Fruit fly (Drosophila melanogaster) whole organism, embryonic: ENCODE data around the gene tup.

Source experiments
- Ada2b ChIP-seq: fragments of 200-800 bp; sonication (Bioruptor generic); IDR thresholded peaks from 2 replicates; pipeline ENCODE4 v1.3.6; 2022; ENCODE audit warnings: missing biosample characterization, missing genetic modification characterization
- Blimp-1 ChIP-seq: fragments of 200-800 bp; sonication (Bioruptor generic); optimal IDR thresholded peaks from 3 replicates; lab custom pipeline; 2018; ENCODE audit warnings: missing biosample characterization, missing genetic modification characterization, mild to moderate bottlenecking, moderate library complexity, missing genetic modification reagents
- CG1024 ChIP-seq: fragments of 200-800 bp; sonication (Bioruptor generic); IDR thresholded peaks from 2 replicates; pipeline ENCODE4 v1.3.6; 2022; ENCODE audit warnings: missing biosample characterization, missing genetic modification characterization
- CG10274 ChIP-seq: fragments of 200-800 bp; sonication (Bioruptor generic); optimal IDR thresholded peaks from 3 replicates; lab custom pipeline; 2017; ENCODE audit warnings: missing biosample characterization, mild to moderate bottlenecking, missing genetic modification characterization
- CG11723 ChIP-seq: fragments of 200-800 bp; sonication (Bioruptor generic); optimal IDR thresholded peaks from 2 replicates; lab custom pipeline; 2017; ENCODE audit warnings: missing biosample characterization, mild to moderate bottlenecking, missing genetic modification characterization
- CG1233 ChIP-seq: fragments of 200-800 bp; sonication (Bioruptor generic); optimal IDR thresholded peaks from 4 replicates; lab custom pipeline; 2018; ENCODE audit warnings: missing biosample characterization, mild to moderate bottlenecking, missing genetic modification characterization
- CG12769 ChIP-seq: fragments of 200-800 bp; sonication (Bioruptor generic); optimal IDR thresholded peaks from 2 replicates; lab custom pipeline; 2019; ENCODE audit warnings: missing biosample characterization, mild to moderate bottlenecking, missing genetic modification characterization, moderate library complexity
- CG12942 ChIP-seq: fragments of 200-800 bp; sonication (Bioruptor generic); optimal IDR thresholded peaks from 3 replicates; lab custom pipeline; 2016; ENCODE audit warnings: missing biosample characterization, missing genetic modification characterization
- CG1529 ChIP-seq: fragments of 200-800 bp; sonication (Bioruptor generic); optimal IDR thresholded peaks from 3 replicates; lab custom pipeline; 2018; ENCODE audit warnings: missing biosample characterization, missing genetic modification characterization
- CG16813 ChIP-seq: fragments of 200-800 bp; sonication (Bioruptor generic); IDR thresholded peaks from 3 replicates; pipeline ENCODE4 v1.3.6; 2022; ENCODE audit warnings: missing biosample characterization, missing genetic modification characterization; ENCODE audit not compliant: partially characterized antibody
- CG16815 ChIP-seq: fragments of 200-800 bp; sonication (Bioruptor generic); optimal IDR thresholded peaks from 3 replicates; lab custom pipeline; 2017; ENCODE audit warnings: missing biosample characterization, mild to moderate bottlenecking, missing genetic modification characterization
- CG2129 ChIP-seq: fragments of 200-800 bp; sonication (Bioruptor generic); IDR thresholded peaks from 2 replicates; pipeline ENCODE4 v1.3.6; 2022; ENCODE audit warnings: missing biosample characterization, missing genetic modification characterization; ENCODE audit not compliant: partially characterized antibody
- CG2889 ChIP-seq: fragments of 200-800 bp; sonication (Bioruptor generic); IDR thresholded peaks from 3 replicates; pipeline ENCODE4 v1.3.6; 2022; ENCODE audit warnings: missing biosample characterization, missing genetic modification characterization
- CG33213 ChIP-seq: fragments of 200-800 bp; sonication (Bioruptor generic); optimal IDR thresholded peaks from 3 replicates; lab custom pipeline; 2016; ENCODE audit warnings: missing biosample characterization, missing genetic modification characterization
- CG34224 ChIP-seq: fragments of 200-800 bp; sonication (Bioruptor generic); IDR thresholded peaks from 3 replicates; pipeline ENCODE4 v1.3.6; 2022; ENCODE audit warnings: missing biosample characterization, missing genetic modification characterization; ENCODE audit not compliant: partially characterized antibody
- CG3726 ChIP-seq: fragments of 200-800 bp; sonication (Bioruptor generic); IDR thresholded peaks from 3 replicates; pipeline ENCODE4, ENCODE4 v1.3.6; 2022; ENCODE audit warnings: missing biosample characterization, missing genetic modification characterization
- CG3995 ChIP-seq: fragments of 200-800 bp; sonication (Bioruptor generic); optimal IDR thresholded peaks from 3 replicates; lab custom pipeline; 2016; ENCODE audit warnings: missing biosample characterization, missing genetic modification characterization
- CG6689 ChIP-seq: fragments of 200-800 bp; sonication (Bioruptor generic); IDR thresholded peaks from 2 replicates; pipeline ENCODE4 v1.3.6; 2022; ENCODE audit warnings: missing biosample characterization, missing genetic modification characterization
- CG6854 ChIP-seq: fragments of 200-800 bp; sonication (Bioruptor generic); optimal IDR thresholded peaks from 3 replicates; lab custom pipeline; 2017; ENCODE audit warnings: missing biosample characterization, mild to moderate bottlenecking, missing genetic modification characterization
- CG7963 ChIP-seq: fragments of 200-800 bp; sonication (Bioruptor generic); IDR thresholded peaks from 3 replicates; pipeline ENCODE4 v1.3.6; 2022; ENCODE audit warnings: missing biosample characterization, missing genetic modification characterization; ENCODE audit not compliant: partially characterized antibody
- CG8478 ChIP-seq: fragments of >200 bp; optimal IDR thresholded peaks from 2 replicates; lab custom pipeline; 2018
- CG9932 ChIP-seq: fragments of 200-800 bp; sonication (Bioruptor generic); IDR thresholded peaks from 2 replicates; pipeline ENCODE4 v1.3.6; 2022; ENCODE audit warnings: missing biosample characterization, missing genetic modification characterization
- CHES-1-like ChIP-seq: fragments of 200-800 bp; sonication (Bioruptor generic); optimal IDR thresholded peaks from 2 replicates; lab custom pipeline; 2016; ENCODE audit warnings: missing biosample characterization, missing genetic modification characterization
- Dek ChIP-seq: fragments of 200-800 bp; sonication (Bioruptor generic); optimal IDR thresholded peaks from 3 replicates; lab custom pipeline; 2019; ENCODE audit warnings: missing biosample characterization, mild to moderate bottlenecking, missing genetic modification characterization, moderate library complexity
- Doc3 ChIP-seq: fragments of 200-800 bp; sonication (Bioruptor generic); IDR thresholded peaks from 3 replicates; pipeline ENCODE4 v1.3.6; 2022; ENCODE audit warnings: missing biosample characterization, missing genetic modification characterization; ENCODE audit not compliant: partially characterized antibody
- HmgD ChIP-seq: fragments of 200-800 bp; sonication (Bioruptor generic); optimal IDR thresholded peaks from 3 replicates; lab custom pipeline; 2016; ENCODE audit warnings: missing biosample characterization, missing genetic modification characterization
- Hr39 ChIP-seq: fragments of >200 bp; optimal IDR thresholded peaks from 2 replicates; lab custom pipeline; 2017
- Hr78 ChIP-seq, 2 experiments: fragments of 200-800 bp in 1 of 2; fragments of >200 bp in 1 of 2; sonication (Bioruptor generic) in 1 of 2; optimal IDR thresholded peaks; 2 replicates each; lab custom pipeline; 2017 to 2019; ENCODE audit warnings: missing biosample characterization in 2 of 2, missing genetic modification characterization in 2 of 2, mild to moderate bottlenecking in 1 of 2, moderate library complexity in 1 of 2
- Jarid2 ChIP-seq: fragments of 200-800 bp; sonication (Bioruptor generic); optimal IDR thresholded peaks from 3 replicates; lab custom pipeline; 2017; ENCODE audit warnings: mild to moderate bottlenecking, missing biosample characterization, missing genetic modification reagents, missing genetic modification characterization
- Kr ChIP-seq: fragments of 200-800 bp; sonication (Bioruptor generic); optimal IDR thresholded peaks from 2 replicates; lab custom pipeline; 2017; ENCODE audit warnings: missing biosample characterization, mild to moderate bottlenecking, missing genetic modification characterization
- Med ChIP-seq: fragments of 200-800 bp; sonication (Bioruptor generic); peaks from one replicate; lab custom pipeline; 2016; ENCODE audit warnings: missing biosample characterization, missing genetic modification characterization, mild to moderate bottlenecking, inconsistent platforms, moderate library complexity
- YL-1 ChIP-seq: fragments of 200-800 bp; sonication (Bioruptor generic); optimal IDR thresholded peaks from 3 replicates; lab custom pipeline; 2017; ENCODE audit warnings: missing biosample characterization, mild to moderate bottlenecking, missing genetic modification characterization
- abd-A ChIP-seq: fragments of 200-800 bp; sonication (Bioruptor generic); optimal IDR thresholded peaks from 3 replicates; lab custom pipeline; 2019; ENCODE audit warnings: missing biosample characterization, mild to moderate bottlenecking, missing genetic modification characterization, moderate library complexity
- ac ChIP-seq: fragments of 200-800 bp; sonication (Bioruptor generic); optimal IDR thresholded peaks from 3 replicates; lab custom pipeline; 2017; ENCODE audit warnings: missing biosample characterization, mild to moderate bottlenecking, missing genetic modification characterization
- az2 ChIP-seq: fragments of 200-800 bp; sonication (Bioruptor generic); optimal IDR thresholded peaks from 3 replicates; lab custom pipeline; 2016; ENCODE audit warnings: missing biosample characterization, missing genetic modification characterization
- bigmax ChIP-seq: fragments of 200-800 bp; sonication (Bioruptor generic); optimal IDR thresholded peaks from 2 replicates; lab custom pipeline; 2018; ENCODE audit warnings: missing biosample characterization, mild to moderate bottlenecking, missing genetic modification characterization
- caup ChIP-seq: fragments of 200-800 bp; sonication (Bioruptor generic); optimal IDR thresholded peaks from 3 replicates; lab custom pipeline; 2017; ENCODE audit warnings: missing biosample characterization, mild to moderate bottlenecking, missing genetic modification characterization, moderate library complexity; ENCODE audit not compliant: severe bottlenecking
- chm ChIP-seq: fragments of 200-800 bp; sonication (Bioruptor generic); IDR thresholded peaks from 2 replicates; pipeline ENCODE4 v1.3.6; 2022; ENCODE audit warnings: missing biosample characterization, missing genetic modification characterization
- chn ChIP-seq: fragments of 200-800 bp; sonication (Bioruptor generic); optimal IDR thresholded peaks from 2 replicates; lab custom pipeline; 2016; ENCODE audit warnings: missing biosample characterization, missing genetic modification characterization
- crol ChIP-seq: fragments of 200-800 bp; sonication (Bioruptor generic); IDR thresholded peaks from 2 replicates; pipeline ENCODE4 v1.3.6; 2022; ENCODE audit warnings: missing biosample characterization, missing genetic modification characterization
- crp ChIP-seq, 2 experiments: fragments of 200-800 bp; sonication (Bioruptor generic); optimal IDR thresholded peaks; 2 replicates in 1 of 2; 3 replicates in 1 of 2; lab custom pipeline; 2017; ENCODE audit warnings: missing biosample characterization in 2 of 2, missing genetic modification characterization in 2 of 2, mild to moderate bottlenecking in 1 of 2, moderate library complexity in 1 of 2
- dpn ChIP-seq, 2 experiments: fragments of 200-800 bp; sonication (Bioruptor generic); optimal IDR thresholded peaks; 3 replicates each; lab custom pipeline; 2016; ENCODE audit warnings: missing biosample characterization in 2 of 2, missing genetic modification characterization in 2 of 2
- gem ChIP-seq: fragments of 200-800 bp; sonication (Bioruptor generic); optimal IDR thresholded peaks from 2 replicates; lab custom pipeline; 2019; ENCODE audit warnings: missing biosample characterization, mild to moderate bottlenecking, missing genetic modification characterization, moderate library complexity
- insv ChIP-seq, 2 experiments: fragments of 200-800 bp; sonication (Bioruptor generic); optimal IDR thresholded peaks; 3 replicates each; lab custom pipeline; 2016 to 2018; ENCODE audit warnings: missing biosample characterization in 2 of 2, missing genetic modification characterization in 2 of 2
- mld ChIP-seq: fragments of 200-800 bp; sonication (Bioruptor generic); IDR thresholded peaks from 3 replicates; pipeline ENCODE4 v1.3.6; 2022; ENCODE audit warnings: missing biosample characterization, missing genetic modification characterization; ENCODE audit not compliant: partially characterized antibody
- pzg ChIP-seq: fragments of 200-800 bp; sonication (Bioruptor generic); optimal IDR thresholded peaks from 3 replicates; lab custom pipeline; 2018; ENCODE audit warnings: missing biosample characterization, mild to moderate bottlenecking, missing genetic modification characterization, moderate library complexity
- scrt ChIP-seq: fragments of 200-800 bp; sonication (Bioruptor generic); optimal IDR thresholded peaks from 2 replicates; lab custom pipeline; 2018; ENCODE audit warnings: missing biosample characterization, mild to moderate bottlenecking, missing genetic modification characterization, moderate library complexity
- sens ChIP-seq: fragments of 200-800 bp; sonication (Bioruptor generic); peaks from one replicate; lab custom pipeline; 2016; ENCODE audit warnings: missing biosample characterization, missing genetic modification characterization
- ssp ChIP-seq: fragments of 200-800 bp; sonication (Bioruptor generic); IDR thresholded peaks from 2 replicates; pipeline ENCODE4 v1.3.6; 2022; ENCODE audit warnings: missing biosample characterization, missing genetic modification characterization
- unpg ChIP-seq: fragments of 200-800 bp; sonication (Bioruptor generic); optimal IDR thresholded peaks from 3 replicates; lab custom pipeline; 2018; ENCODE audit warnings: missing biosample characterization, mild to moderate bottlenecking, missing genetic modification characterization, moderate library complexity

Gene tup

DNA sequence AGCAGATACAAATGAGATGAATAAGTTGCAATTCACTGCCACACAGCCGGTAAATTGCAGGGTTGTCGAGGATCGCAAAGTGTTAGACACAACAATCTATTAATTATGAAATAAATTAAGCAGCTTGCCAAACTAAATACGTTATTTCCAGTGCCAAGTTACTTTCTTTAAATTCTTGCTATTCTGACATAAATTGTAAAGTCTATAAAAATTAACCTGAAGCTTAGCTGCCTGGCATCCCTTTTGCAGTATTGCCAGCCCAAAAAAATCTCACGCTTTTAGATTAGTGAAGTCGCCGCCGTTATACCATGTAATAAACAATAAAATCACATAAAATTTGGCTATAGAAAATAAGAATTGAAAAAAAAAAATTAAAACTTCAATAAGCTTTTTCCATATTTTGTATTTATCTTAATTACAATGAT lies 23.4 kb downstream of the tup start (continued):
- no peak; the same call in 1 of the 2 replicates for TF ChIP-seq crol (GFP tag; lab: Robert Waterston, UW)
- no peak for TF ChIP-seq Hr78 (GFP tag; optimal IDR thresholded peaks at IDR 0.05; lab: Kevin White, UChicago)
- no peak for TF ChIP-seq Hr39
- TF ChIP-seq CG2889 (GFP tag; lab: Robert Waterston, UW), result peak; percentile 75
- TF ChIP-seq mld (GFP tag; lab: Robert Waterston, UW), result no peak
- TF ChIP-seq CG12942 (GFP tag; lab: Kevin White, UChicago), result peak; percentile 79
- TF ChIP-seq CG3995 (GFP tag; lab: Kevin White, UChicago), result peak; percentile 69
- peak; percentile 92 for TF ChIP-seq CG6689 (GFP tag; lab: Robert Waterston, UW)
- no peak for TF ChIP-seq CG34224 (GFP tag; lab: Robert Waterston, UW)
- no peak for TF ChIP-seq Kr
- TF ChIP-seq CG3726, result peak; percentile 81
- TF ChIP-seq ssp, result peak; percentile 72
- peak; percentile 16 for TF ChIP-seq ac (GFP tag; lab: Kevin White, UChicago)
- peak; percentile 81 for TF ChIP-seq CG1024 (GFP tag; lab: Robert Waterston, UW)
- TF ChIP-seq CG16813, result no peak
- TF ChIP-seq CG8478 (lab: Kevin White, UChicago), result no peak
- TF ChIP-seq CG10274, result peak; percentile 71
- TF ChIP-seq CG7963 (GFP tag; lab: Robert Waterston, UW), result no peak
- peak; percentile 60 for TF ChIP-seq Jarid2 (GFP tag; lab: Kevin White, UChicago)
- TF ChIP-seq CG2129 (GFP tag; lab: Robert Waterston, UW), result no peak
- peak; percentile 47 for TF ChIP-seq pzg (GFP tag; lab: Kevin White, UChicago)
- TF ChIP-seq HmgD (GFP tag; lab: Kevin White, UChicago), result peak; percentile 48
- TF ChIP-seq caup (GFP tag; lab: Kevin White, UChicago), result peak; percentile 83
- TF ChIP-seq Dek (tag; lab: Kevin White, UChicago), result peak; percentile 88
- peak; percentile 59 for TF ChIP-seq YL-1 (GFP tag; lab: Kevin White, UChicago)
- TF ChIP-seq Ada2b (GFP tag; lab: Robert Waterston, UW), result peak; percentile 92
- TF ChIP-seq Med, result peak; percentile 97
- TF ChIP-seq bigmax (GFP tag; lab: Kevin White, UChicago), result peak; percentile 59
- TF ChIP-seq Doc3 (GFP tag; lab: Robert Waterston, UW), result no peak
- peak; percentile 80 for TF ChIP-seq CG16815 (GFP tag; lab: Kevin White, UChicago)
- peak in 1 of 2 experiments; percentile 49 for TF ChIP-seq insv (GFP tag; optimal IDR thresholded peaks at IDR 0.05; lab: Kevin White, UChicago)
- peak; percentile 94 for TF ChIP-seq chn
- peak; percentile 97 for TF ChIP-seq sens
- TF ChIP-seq CG12769 (tag; lab: Kevin White, UChicago), result peak; percentile 94
- peak in 1 of 2 experiments; percentile 71 for TF ChIP-seq crp (GFP tag; optimal IDR thresholded peaks at IDR 0.05; lab: Kevin White, UChicago)
- TF ChIP-seq chm, result peak; percentile 92
- peak; percentile 92 for TF ChIP-seq az2 (GFP tag; lab: Kevin White, UChicago)
- peak; percentile 85 for TF ChIP-seq CHES-1-like
- peak; percentile 88 to 92 for TF ChIP-seq dpn (GFP tag; optimal IDR thresholded peaks at IDR 0.05; lab: Kevin White, UChicago)
- peak; percentile 87 for TF ChIP-seq CG1529 (GFP tag; lab: Kevin White, UChicago)
- peak; percentile 88 for TF ChIP-seq Blimp-1 (GFP tag; lab: Kevin White, UChicago)
- no peak for TF ChIP-seq abd-A
- peak; percentile 64 for TF ChIP-seq CG33213
- TF ChIP-seq unpg (GFP tag; lab: Kevin White, UChicago), result peak; percentile 95
- TF ChIP-seq gem (tag; lab: Kevin White, UChicago), result peak; percentile 96
- peak; percentile 84 for TF ChIP-seq CG6854 (GFP tag; lab: Kevin White, UChicago)
- peak; percentile 76 for TF ChIP-seq CG11723 (GFP tag; lab: Kevin White, UChicago)
- TF ChIP-seq CG9932 (GFP tag; lab: Robert Waterston, UW), result peak; percentile 84
- TF ChIP-seq scrt (GFP tag; lab: Kevin White, UChicago), result peak; percentile 82
- peak; percentile 90 for TF ChIP-seq CG1233
